Worm (Caenorhabditis elegans) whole organism, L4 larva: ENCODE measurements around the gene C03A3.2.

Experiments used
- Y48G9A.11 ChIP-seq: fragments of 200-800 bp; sonication (Bioruptor generic); IDR thresholded peaks from 2 replicates; pipeline ENCODE4 v1.3.6; 2022; ENCODE audit warnings: missing genetic modification reagents, missing genetic modification characterization, missing compliant biosample characterization
- Y75B8A.6 ChIP-seq: fragments of 200-800 bp; sonication (Bioruptor generic); IDR thresholded peaks from 2 replicates; pipeline ENCODE4 v1.3.6; 2022; ENCODE audit warnings: missing genetic modification reagents, missing genetic modification characterization, missing compliant biosample characterization
- aha-1 ChIP-seq: fragments of 150-350 bp; peaks from one replicate; lab custom pipeline; 2014; ENCODE audit warnings: missing biosample characterization, missing genetic modification characterization
- ceh-20 ChIP-seq: fragments of 200-800 bp; sonication (Bioruptor generic); IDR thresholded peaks from 2 replicates; pipeline ENCODE4 v1.3.6; 2022; ENCODE audit warnings: missing genetic modification reagents, missing genetic modification characterization, missing compliant biosample characterization
- daf-16 ChIP-seq, 3 experiments: sonication (generic microtip); optimal IDR thresholded peaks; 2 replicates each; lab custom pipeline; 2016 to 2017; ENCODE audit warnings: missing genetic modification characterization in 3 of 3, missing genetic modification reagents in 3 of 3, mild to moderate bottlenecking in 2 of 3, missing compliant biosample characterization in 2 of 3, missing biosample characterization in 1 of 3, moderate library complexity in 1 of 3
- daf-19 ChIP-seq: fragments of 200-800 bp; sonication (Bioruptor generic); conservative IDR thresholded peaks from 2 replicates; pipeline ENCODE4 v1.3.6; 2022; ENCODE audit warnings: missing genetic modification characterization, missing compliant biosample characterization
- daf-8 ChIP-seq: fragments of 200-800 bp; sonication (Bioruptor generic); IDR thresholded peaks from 2 replicates; pipeline ENCODE4 v1.3.6; 2022; ENCODE audit warnings: missing genetic modification characterization, missing compliant biosample characterization
- dmd-8 ChIP-seq: fragments of 200-800 bp; sonication (Bioruptor generic); IDR thresholded peaks from 2 replicates; pipeline ENCODE4 v1.3.6; 2022; ENCODE audit warnings: missing genetic modification characterization, missing compliant biosample characterization
- dpl-1 ChIP-seq: fragments of 150-350 bp; optimal IDR thresholded peaks from 2 replicates; lab custom pipeline; 2014; ENCODE audit warnings: missing biosample characterization, missing genetic modification reagents, missing genetic modification characterization
- duxl-1 ChIP-seq: sonication (generic microtip); optimal IDR thresholded peaks from 2 replicates; lab custom pipeline; 2016; ENCODE audit warnings: mild to moderate bottlenecking, missing genetic modification characterization, moderate library complexity, missing compliant biosample characterization; ENCODE audit not compliant: poor library complexity
- dve-1 ChIP-seq: sonication (generic microtip); optimal IDR thresholded peaks from 2 replicates; lab custom pipeline; 2017; ENCODE audit warnings: antibody characterized with exemption, mild to moderate bottlenecking, missing genetic modification characterization, missing compliant biosample characterization; ENCODE audit not compliant: insufficient read depth
- egl-27 ChIP-seq: sonication (generic microtip); optimal IDR thresholded peaks from 3 replicates; lab custom pipeline; 2017; ENCODE audit warnings: missing biosample characterization, missing genetic modification reagents, missing genetic modification characterization
- fkh-10 ChIP-seq: fragments of 150-350 bp; optimal IDR thresholded peaks from 2 replicates; lab custom pipeline; 2014; ENCODE audit warnings: missing biosample characterization, missing genetic modification reagents, missing genetic modification characterization
- fos-1 ChIP-seq: fragments of 150-350 bp; optimal IDR thresholded peaks from 2 replicates; lab custom pipeline; 2014; ENCODE audit warnings: missing biosample characterization, missing genetic modification characterization
- hif-1 ChIP-seq, 2 experiments: sonication (generic microtip); optimal IDR thresholded peaks; 2 replicates each; lab custom pipeline; 2016 to 2017; ENCODE audit warnings: missing compliant biosample characterization in 2 of 2, missing genetic modification characterization in 2 of 2, missing genetic modification reagents in 2 of 2, missing genotype in 2 of 2, mild to moderate bottlenecking in 1 of 2
- hlh-11 ChIP-seq: fragments of 200-800 bp; sonication (Bioruptor generic); optimal IDR thresholded peaks from 2 replicates; lab custom pipeline; 2018; ENCODE audit warnings: mild to moderate bottlenecking, missing genetic modification characterization, missing compliant biosample characterization
- hlh-30 ChIP-seq: sonication (generic microtip); optimal IDR thresholded peaks from 2 replicates; lab custom pipeline; 2017; ENCODE audit warnings: antibody characterized with exemption, mild to moderate bottlenecking, missing genetic modification characterization, missing compliant biosample characterization; ENCODE audit not compliant: insufficient read depth
- hmg-1.1 ChIP-seq: fragments of 200-800 bp; sonication (Bioruptor generic); IDR thresholded peaks from 2 replicates; pipeline ENCODE4 v1.3.6; 2022; ENCODE audit warnings: missing genetic modification reagents, missing genetic modification characterization, missing compliant biosample characterization
- lin-1 ChIP-seq: fragments of 200-800 bp; sonication (Bioruptor generic); IDR thresholded peaks from 2 replicates; pipeline ENCODE4 v1.3.6; 2022; ENCODE audit warnings: missing genetic modification reagents, missing genetic modification characterization, missing compliant biosample characterization
- lin-13 ChIP-seq: fragments of 150-350 bp; optimal IDR thresholded peaks from 2 replicates; lab custom pipeline; 2014; ENCODE audit warnings: missing biosample characterization, missing genetic modification reagents, missing genetic modification characterization
- lsy-2 ChIP-seq, 2 experiments: fragments of 150-350 bp in 1 of 2; sonication (generic microtip) in 1 of 2; optimal IDR thresholded peaks; 2 replicates each; lab custom pipeline; 2014 to 2017; ENCODE audit warnings: missing biosample characterization in 2 of 2, missing genetic modification characterization in 2 of 2
- madf-9 ChIP-seq: fragments of 200-800 bp; sonication (Bioruptor generic); conservative IDR thresholded peaks from 2 replicates; pipeline ENCODE4 v1.3.6; 2022; ENCODE audit warnings: missing genetic modification reagents, missing genetic modification characterization, missing compliant biosample characterization
- mxl-3 ChIP-seq: fragments of 200-800 bp; sonication (Bioruptor generic); optimal IDR thresholded peaks from 2 replicates; lab custom pipeline; 2018; ENCODE audit warnings: mild to moderate bottlenecking, missing genetic modification characterization, missing compliant biosample characterization
- nhr-28 ChIP-seq: fragments of 150-350 bp; optimal IDR thresholded peaks from 2 replicates; lab custom pipeline; 2014; ENCODE audit warnings: missing biosample characterization, missing genetic modification characterization
- pqm-1 ChIP-seq: sonication (generic microtip); optimal IDR thresholded peaks from 2 replicates; lab custom pipeline; 2017; ENCODE audit warnings: missing biosample characterization, missing genetic modification characterization
- sdz-12 ChIP-seq: fragments of 200-800 bp; sonication (Bioruptor generic); optimal IDR thresholded peaks from 2 replicates; lab custom pipeline; 2018; ENCODE audit warnings: mild to moderate bottlenecking, missing genetic modification characterization, missing compliant biosample characterization
- set-16 ChIP-seq: fragments of 200-800 bp; sonication (Bioruptor generic); IDR thresholded peaks from 2 replicates; pipeline ENCODE4 v1.3.6; 2022; ENCODE audit warnings: missing genetic modification reagents, missing genetic modification characterization, missing compliant biosample characterization
- snpc-1.2 ChIP-seq: fragments of 200-800 bp; sonication (Bioruptor generic); IDR thresholded peaks from 2 replicates; pipeline ENCODE4 v1.3.6; 2022; ENCODE audit warnings: missing genetic modification reagents, missing genetic modification characterization, missing compliant biosample characterization
- unc-62 ChIP-seq, 3 experiments: fragments of 150-350 bp in 1 of 3; sonication (generic microtip); optimal IDR thresholded peaks in 2 of 3; peaks in 1 of 3; 1 replicate in 1 of 3; 2 replicates in 2 of 3; lab custom pipeline; 2014 to 2017; ENCODE audit warnings: missing biosample characterization in 3 of 3, missing genetic modification characterization in 3 of 3, missing genetic modification reagents in 3 of 3, missing genotype in 1 of 3
- zip-11 ChIP-seq: fragments of 200-800 bp; sonication (Bioruptor generic); IDR thresholded peaks from 2 replicates; pipeline ENCODE4 v1.3.6; 2022; ENCODE audit warnings: missing genetic modification characterization, missing compliant biosample characterization

C03A3.2 gene

DNA sequence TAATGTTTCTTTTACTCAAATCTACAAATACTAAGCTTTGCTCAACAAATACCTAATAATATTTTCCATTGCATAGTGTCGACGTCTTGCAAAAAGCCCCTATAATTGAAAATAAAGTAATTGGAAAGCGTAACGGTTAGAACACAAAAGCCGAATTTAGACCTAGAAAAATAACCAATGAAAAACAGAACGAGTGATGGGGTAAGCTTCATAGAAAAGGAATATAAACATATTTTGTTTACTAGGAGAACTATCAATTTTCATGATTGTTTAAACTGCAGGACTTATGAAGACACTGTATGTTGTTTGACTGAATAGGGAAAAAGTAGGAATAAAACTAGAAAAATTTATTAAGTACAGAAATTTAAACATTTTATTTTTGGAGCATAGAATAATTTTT lies 23.6 kb downstream of the C03A3.2 start, which contains the start of gene F38B2.3:
F38B2.3 (minus strand) TSS at position 101 of the 400 bp plus-strand sequence.
- TF ChIP-seq fos-1 (tag; lab: Kevin White, UChicago): no peak
- TF ChIP-seq aha-1 (tag; lab: Kevin White, UChicago): peak; percentile 43
- no peak for TF ChIP-seq hmg-1.1 (GFP tag; lab: Robert Waterston, UW)

DNA sequence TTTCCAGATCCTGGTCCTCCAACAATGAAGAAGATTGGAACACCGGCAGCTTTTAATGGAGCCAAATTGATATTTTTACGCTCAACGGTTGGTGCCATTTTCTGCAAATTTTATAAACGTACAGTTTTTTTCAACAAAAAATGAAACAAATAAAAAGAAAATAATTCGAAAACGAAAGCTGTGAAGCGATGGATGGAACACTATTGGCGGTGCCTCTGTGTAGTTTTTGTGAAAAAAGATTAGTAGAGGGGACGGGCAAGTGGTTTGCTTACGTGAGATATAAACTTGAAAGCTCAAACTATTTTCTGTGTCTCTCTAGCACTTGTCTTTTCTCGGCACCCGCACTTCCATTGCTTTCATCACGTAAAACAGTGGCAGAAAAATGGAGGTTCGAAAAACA lies 25.0 kb downstream of the C03A3.2 start, which contains the start of gene F38B2.4:
F38B2.4 (minus strand) TSS at position 101 of the 400 bp plus-strand sequence.
- TF ChIP-seq hif-1 (tag; optimal IDR thresholded peaks at IDR 0.05; lab: Kevin White, UChicago) (peak in 1 of 2 experiments; percentile 23), egl-27 (tag; lab: Kevin White, UChicago) (no peak), daf-8 (no peak), Y48G9A.11 (GFP tag; lab: Robert Waterston, UW) (no peak), aha-1 (tag; lab: Kevin White, UChicago) (peak; percentile 46), unc-62 (GFP tag; optimal IDR thresholded peaks at IDR 0.05 in 1 of 2; lab: Kevin White, UChicago) (peak in 1 of 2 experiments; percentile 40), unc-62 (tag; optimal IDR thresholded peaks at IDR 0.05; lab: Kevin White, UChicago) (no peak), madf-9 (GFP tag; lab: Robert Waterston, UW) (no peak), fkh-10 (GFP tag; lab: Kevin White, UChicago) (no peak), hlh-30 (no peak), dve-1 (tag; lab: Kevin White, UChicago) (no peak)

DNA sequence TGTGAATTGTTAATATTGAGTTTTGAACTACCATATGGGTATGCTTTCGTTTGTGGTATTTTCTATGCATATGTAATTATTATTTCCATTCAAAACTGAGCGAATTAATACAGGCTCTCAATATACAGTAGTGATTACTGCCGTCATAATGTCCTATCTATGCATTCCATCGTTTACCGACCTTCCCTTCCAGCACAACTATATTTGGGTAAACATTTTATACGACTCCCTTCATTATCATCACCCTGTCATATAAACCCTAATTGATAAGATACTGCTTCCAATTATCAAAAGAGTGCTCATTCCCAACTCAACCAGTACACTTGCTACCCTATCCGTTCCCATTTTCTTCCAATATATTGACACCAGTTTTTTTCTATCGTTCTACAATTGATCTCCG lies 27.3 kb downstream of the C03A3.2 start:
- TF ChIP-seq sdz-12 (GFP tag; lab: Kevin White, UChicago) (no peak), dve-1 (tag; lab: Kevin White, UChicago) (peak; percentile 6), daf-16 (GFP tag; optimal IDR thresholded peaks at IDR 0.05; lab: Kevin White, UChicago) (no peak), daf-16 (tag; optimal IDR thresholded peaks at IDR 0.05; lab: Kevin White, UChicago) (peak; percentile 86), duxl-1 (tag; lab: Kevin White, UChicago) (no peak), pqm-1 (tag; lab: Kevin White, UChicago) (peak; percentile 78), lin-13 (GFP tag; lab: Kevin White, UChicago) (no peak), nhr-28 (tag; lab: Kevin White, UChicago) (peak; percentile 81), hlh-11 (peak; percentile 19)

DNA sequence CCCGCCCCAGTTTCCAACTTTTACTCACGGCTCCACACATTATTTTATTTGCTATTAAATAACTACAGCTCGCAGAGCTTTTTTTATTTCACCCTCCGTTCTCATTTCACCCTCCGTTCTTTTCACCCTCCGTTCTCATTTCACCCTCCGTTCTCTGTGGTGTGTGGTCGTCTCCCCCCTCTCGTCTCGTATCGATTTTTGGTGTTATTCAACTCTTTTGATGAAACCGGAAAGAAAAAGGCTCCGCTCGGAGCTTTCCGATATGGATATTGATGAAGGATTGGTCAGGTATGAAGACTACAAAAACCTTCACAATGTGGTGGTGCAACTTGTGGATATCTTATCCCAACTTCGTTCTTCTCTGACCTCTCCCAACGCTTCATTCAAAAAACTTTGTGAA lies 27.9 kb downstream of the C03A3.2 start:
- TF ChIP-seq mxl-3 (GFP tag; lab: Kevin White, UChicago) (no peak), daf-19 (no peak), ceh-20 (GFP tag; lab: Robert Waterston, UW) (no peak), lsy-2 (tag; optimal IDR thresholded peaks at IDR 0.05; lab: Kevin White, UChicago) (no peak), hlh-11 (no peak), lin-1 (no peak)

DNA sequence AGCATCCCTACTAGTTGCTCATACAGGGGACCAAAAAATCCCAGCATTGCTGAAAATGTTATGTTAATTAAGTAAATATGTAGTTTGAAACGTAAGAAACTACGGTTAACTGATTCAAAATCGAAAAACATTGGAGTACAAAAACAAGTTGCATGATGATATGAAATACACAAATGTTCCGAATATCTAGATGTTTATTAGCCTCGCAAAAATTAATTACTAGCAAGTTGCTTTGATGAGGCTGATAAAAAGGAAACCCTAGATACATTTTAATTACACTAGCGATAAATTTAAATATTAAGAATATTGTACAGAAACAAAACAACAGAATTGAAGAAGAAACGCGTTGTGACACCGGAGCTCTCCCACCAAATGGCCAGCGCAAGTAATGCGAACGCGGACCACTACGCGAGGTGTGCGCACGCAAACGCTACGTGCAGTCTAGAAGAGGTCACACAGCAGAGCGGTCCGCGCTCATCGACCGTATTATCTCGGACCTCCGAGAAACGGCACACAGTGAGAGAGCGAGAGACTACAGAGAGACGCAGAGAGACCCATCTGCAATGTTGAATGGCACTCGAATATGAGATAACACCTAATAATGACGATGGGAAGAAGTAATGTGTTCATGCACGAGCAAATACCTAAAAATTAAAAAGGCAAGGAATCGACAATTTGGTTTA lies 34.2 kb downstream of the C03A3.2 start, which contains the start of gene inx-2:
inx-2 (minus strand) TSS at position 51 of the 683 bp plus-strand sequence.
- no peak for TF ChIP-seq dpl-1 (GFP tag; lab: Kevin White, UChicago)
- no peak for TF ChIP-seq zip-11 (GFP tag; lab: Robert Waterston, UW)
- TF ChIP-seq dmd-8 (GFP tag; lab: Robert Waterston, UW): 0 out of 2 replicates have a peak, but pooled peaks have one; percentile 32
- 0 out of 2 replicates have a peak, but pooled peaks have one; percentile 26 for TF ChIP-seq set-16
- TF ChIP-seq Y75B8A.6 (GFP tag; lab: Robert Waterston, UW): no peak
- TF ChIP-seq snpc-1.2 (GFP tag; lab: Robert Waterston, UW): no peak
